Worm (Caenorhabditis elegans) whole organism, L4 larva: ENCODE measurements around the gene dao-6.

ENCODE experiments used
- D1046.2 ChIP-seq: fragments of 200-800 bp; sonication (Bioruptor generic); IDR thresholded peaks from 2 replicates; pipeline ENCODE4 v1.3.6; 2022; ENCODE audit warnings: missing genetic modification characterization, missing compliant biosample characterization
- F10B5.3 ChIP-seq: sonication (generic microtip); optimal IDR thresholded peaks from 2 replicates; lab custom pipeline; 2016; ENCODE audit warnings: mild to moderate bottlenecking, missing genetic modification characterization, missing compliant biosample characterization
- F37D6.2 ChIP-seq: sonication (generic microtip); optimal IDR thresholded peaks from 2 replicates; lab custom pipeline; 2016; ENCODE audit warnings: mild to moderate bottlenecking, missing genetic modification characterization, missing compliant biosample characterization
- T20F7.1 ChIP-seq: fragments of 200-800 bp; sonication (Bioruptor generic); optimal IDR thresholded peaks from 2 replicates; lab custom pipeline; 2018; ENCODE audit warnings: mild to moderate bottlenecking, missing genetic modification characterization, missing compliant biosample characterization
- T26A8.4 ChIP-seq: fragments of 200-800 bp; sonication (Bioruptor generic); IDR thresholded peaks from 2 replicates; pipeline ENCODE4 v1.3.6; 2022; ENCODE audit warnings: missing genetic modification characterization, missing compliant biosample characterization
- Y105C5A.15 ChIP-seq: fragments of 200-800 bp; sonication (Bioruptor generic); IDR thresholded peaks from 2 replicates; pipeline ENCODE4 v1.3.6; 2022; ENCODE audit warnings: missing genetic modification characterization, missing compliant biosample characterization
- ZK546.5 ChIP-seq, 2 experiments: sonication (generic microtip); optimal IDR thresholded peaks; 2 replicates each; lab custom pipeline; 2017; ENCODE audit warnings: missing biosample characterization in 2 of 2, missing genetic modification characterization in 2 of 2
- aly-2 ChIP-seq: sonication (generic microtip); optimal IDR thresholded peaks from 2 replicates; lab custom pipeline; 2018; ENCODE audit warnings: missing biosample characterization, missing genetic modification characterization
- ama-1 ChIP-seq: fragments of 150-350 bp; optimal IDR thresholded peaks from 2 replicates; lab custom pipeline; 2014; ENCODE audit warnings: inconsistent platforms, mixed read lengths
- attf-4 ChIP-seq: sonication (generic microtip); optimal IDR thresholded peaks from 3 replicates; lab custom pipeline; 2017; ENCODE audit warnings: missing biosample characterization, missing genetic modification characterization
- ceh-28 ChIP-seq: fragments of 150-350 bp; optimal IDR thresholded peaks from 2 replicates; lab custom pipeline; 2014; ENCODE audit warnings: missing biosample characterization, missing genetic modification reagents, missing genetic modification characterization
- ceh-32 ChIP-seq: sonication (generic microtip); optimal IDR thresholded peaks from 2 replicates; lab custom pipeline; 2016; ENCODE audit warnings: mild to moderate bottlenecking, missing genetic modification characterization, missing compliant biosample characterization; ENCODE audit not compliant: poor library complexity
- ceh-62 ChIP-seq: sonication (generic microtip); optimal IDR thresholded peaks from 2 replicates; lab custom pipeline; 2017; ENCODE audit warnings: missing biosample characterization, missing genetic modification characterization
- daf-12 ChIP-seq: fragments of 150-350 bp; optimal IDR thresholded peaks from 2 replicates; lab custom pipeline; 2014; ENCODE audit warnings: missing biosample characterization, missing genetic modification reagents, missing genetic modification characterization
- daf-16 ChIP-seq, 3 experiments: sonication (generic microtip); optimal IDR thresholded peaks; 2 replicates each; lab custom pipeline; 2016 to 2017; ENCODE audit warnings: missing genetic modification characterization in 3 of 3, missing genetic modification reagents in 3 of 3, mild to moderate bottlenecking in 2 of 3, missing compliant biosample characterization in 2 of 3, missing biosample characterization in 1 of 3, moderate library complexity in 1 of 3
- dmd-6 ChIP-seq: fragments of 200-800 bp; sonication (Bioruptor generic); IDR thresholded peaks from 2 replicates; pipeline ENCODE4 v1.3.6; 2022; ENCODE audit warnings: missing genetic modification reagents, missing genetic modification characterization, missing compliant biosample characterization
- dmd-8 ChIP-seq: fragments of 200-800 bp; sonication (Bioruptor generic); IDR thresholded peaks from 2 replicates; pipeline ENCODE4 v1.3.6; 2022; ENCODE audit warnings: missing genetic modification characterization, missing compliant biosample characterization
- dmd-9 ChIP-seq: fragments of 200-800 bp; sonication (Bioruptor generic); IDR thresholded peaks from 2 replicates; pipeline ENCODE4 v1.3.6; 2022; ENCODE audit warnings: missing genetic modification reagents, missing genetic modification characterization, missing compliant biosample characterization
- egl-43 ChIP-seq: fragments of 200-800 bp; sonication (Bioruptor generic); IDR thresholded peaks from 2 replicates; pipeline ENCODE4 v1.3.6; 2022; ENCODE audit warnings: missing genetic modification reagents, missing genetic modification characterization, missing compliant biosample characterization
- hlh-11 ChIP-seq: fragments of 200-800 bp; sonication (Bioruptor generic); optimal IDR thresholded peaks from 2 replicates; lab custom pipeline; 2018; ENCODE audit warnings: mild to moderate bottlenecking, missing genetic modification characterization, missing compliant biosample characterization
- hlh-30 ChIP-seq: sonication (generic microtip); optimal IDR thresholded peaks from 2 replicates; lab custom pipeline; 2017; ENCODE audit warnings: antibody characterized with exemption, mild to moderate bottlenecking, missing genetic modification characterization, missing compliant biosample characterization; ENCODE audit not compliant: insufficient read depth
- lim-7 ChIP-seq: fragments of 200-800 bp; sonication (Bioruptor generic); IDR thresholded peaks from 2 replicates; pipeline ENCODE4 v1.3.6; 2022; ENCODE audit warnings: missing genetic modification characterization, missing compliant biosample characterization
- lin-15B ChIP-seq: fragments of 150-350 bp; sonication (generic microtip); optimal IDR thresholded peaks from 3 replicates; lab custom pipeline; 2014; ENCODE audit warnings: missing biosample characterization, missing genetic modification characterization
- lin-38 ChIP-seq: fragments of 200-800 bp; sonication (Bioruptor generic); IDR thresholded peaks from 2 replicates; pipeline ENCODE4 v1.3.6; 2022; ENCODE audit warnings: missing genetic modification reagents, missing genetic modification characterization, missing compliant biosample characterization
- lin-39 ChIP-seq: fragments of 150-350 bp; optimal IDR thresholded peaks from 2 replicates; lab custom pipeline; 2014; ENCODE audit warnings: missing biosample characterization, missing genetic modification reagents, missing genetic modification characterization
- mes-2 ChIP-seq: sonication (generic microtip); optimal IDR thresholded peaks from 2 replicates; lab custom pipeline; 2016; ENCODE audit warnings: missing genotype, mild to moderate bottlenecking, missing genetic modification characterization, missing compliant biosample characterization; ENCODE audit not compliant: poor library complexity, severe bottlenecking
- mxl-2 ChIP-seq: fragments of 200-800 bp; sonication (Bioruptor generic); conservative IDR thresholded peaks from 2 replicates; pipeline ENCODE4 v1.3.6; 2022; ENCODE audit warnings: missing genetic modification reagents, missing genetic modification characterization, missing compliant biosample characterization
- mxl-3 ChIP-seq: fragments of 200-800 bp; sonication (Bioruptor generic); optimal IDR thresholded peaks from 2 replicates; lab custom pipeline; 2018; ENCODE audit warnings: mild to moderate bottlenecking, missing genetic modification characterization, missing compliant biosample characterization
- nhr-102 ChIP-seq: sonication (generic microtip); optimal IDR thresholded peaks from 2 replicates; lab custom pipeline; 2016; ENCODE audit warnings: mild to moderate bottlenecking, missing genetic modification characterization, moderate library complexity, missing compliant biosample characterization
- nhr-111 ChIP-seq: fragments of 200-800 bp; sonication (Bioruptor generic); optimal IDR thresholded peaks from 2 replicates; lab custom pipeline; 2018; ENCODE audit warnings: mild to moderate bottlenecking, missing genetic modification characterization, missing compliant biosample characterization
- nhr-25 ChIP-seq: sonication (generic microtip); optimal IDR thresholded peaks from 2 replicates; lab custom pipeline; 2017; ENCODE audit warnings: missing genetic modification characterization, mild to moderate bottlenecking, missing compliant biosample characterization, antibody characterized with exemption, moderate library complexity, borderline replicate concordance; ENCODE audit not compliant: insufficient read depth
- nhr-28 ChIP-seq: fragments of 150-350 bp; optimal IDR thresholded peaks from 2 replicates; lab custom pipeline; 2014; ENCODE audit warnings: missing biosample characterization, missing genetic modification characterization
- nhr-41 ChIP-seq: fragments of 200-800 bp; sonication (Bioruptor generic); IDR thresholded peaks from 2 replicates; pipeline ENCODE4 v1.3.6; 2022; ENCODE audit warnings: missing genetic modification reagents, missing genetic modification characterization, missing compliant biosample characterization
- nhr-42 ChIP-seq: fragments of 200-800 bp; sonication (Bioruptor generic); IDR thresholded peaks from 2 replicates; pipeline ENCODE4 v1.3.6; 2022; ENCODE audit warnings: missing genetic modification characterization, missing compliant biosample characterization
- nhr-6 ChIP-seq: fragments of 150-350 bp; optimal IDR thresholded peaks from 2 replicates; lab custom pipeline; 2014; ENCODE audit warnings: missing biosample characterization, missing genetic modification characterization
- nhr-76 ChIP-seq: fragments of 150-350 bp; optimal IDR thresholded peaks from 2 replicates; lab custom pipeline; 2014; ENCODE audit warnings: missing biosample characterization, missing genetic modification characterization
- nhr-77 ChIP-seq: fragments of 150-350 bp; optimal IDR thresholded peaks from 2 replicates; lab custom pipeline; 2014; ENCODE audit warnings: missing biosample characterization, missing genetic modification characterization
- php-3 ChIP-seq: fragments of 200-800 bp; sonication (Bioruptor generic); IDR thresholded peaks from 2 replicates; pipeline ENCODE4 v1.3.6; 2022; ENCODE audit warnings: missing genetic modification reagents, missing genetic modification characterization, missing compliant biosample characterization
- pqm-1 ChIP-seq: sonication (generic microtip); optimal IDR thresholded peaks from 2 replicates; lab custom pipeline; 2017; ENCODE audit warnings: missing biosample characterization, missing genetic modification characterization
- skn-1 ChIP-seq: fragments of 150-350 bp; optimal IDR thresholded peaks from 2 replicates; lab custom pipeline; 2014; ENCODE audit warnings: missing biosample characterization, missing genetic modification characterization
- snpc-1.2 ChIP-seq: fragments of 200-800 bp; sonication (Bioruptor generic); IDR thresholded peaks from 2 replicates; pipeline ENCODE4 v1.3.6; 2022; ENCODE audit warnings: missing genetic modification reagents, missing genetic modification characterization, missing compliant biosample characterization
- snpc-4 ChIP-seq: fragments of 150-350 bp; optimal IDR thresholded peaks from 2 replicates; lab custom pipeline; 2014; ENCODE audit warnings: missing biosample characterization, missing genetic modification characterization
- spr-3 ChIP-seq: fragments of 200-800 bp; sonication (Bioruptor generic); optimal IDR thresholded peaks from 2 replicates; lab custom pipeline; 2018; ENCODE audit warnings: mild to moderate bottlenecking, missing genetic modification characterization, missing compliant biosample characterization
- tra-1 ChIP-seq: fragments of 200-800 bp; sonication (Bioruptor generic); IDR thresholded peaks from 2 replicates; pipeline ENCODE4 v1.3.6; 2022; ENCODE audit warnings: missing genetic modification reagents, missing genetic modification characterization, missing compliant biosample characterization
- unc-130 ChIP-seq: sonication (generic microtip); optimal IDR thresholded peaks from 2 replicates; lab custom pipeline; 2016; ENCODE audit warnings: missing genetic modification reagents, missing genetic modification characterization, missing compliant biosample characterization
- unc-62 ChIP-seq, 3 experiments: fragments of 150-350 bp in 1 of 3; sonication (generic microtip); optimal IDR thresholded peaks in 2 of 3; peaks in 1 of 3; 1 replicate in 1 of 3; 2 replicates in 2 of 3; lab custom pipeline; 2014 to 2017; ENCODE audit warnings: missing biosample characterization in 3 of 3, missing genetic modification characterization in 3 of 3, missing genetic modification reagents in 3 of 3, missing genotype in 1 of 3
- vab-7 ChIP-seq: fragments of 200-800 bp; sonication (Bioruptor generic); IDR thresholded peaks from 2 replicates; pipeline ENCODE4 v1.3.6; 2022; ENCODE audit warnings: missing genetic modification reagents, missing genetic modification characterization, missing compliant biosample characterization
- zfp-2 ChIP-seq: sonication (generic microtip); optimal IDR thresholded peaks from 2 replicates; lab custom pipeline; 2016; ENCODE audit warnings: mild to moderate bottlenecking, missing genetic modification characterization, missing compliant biosample characterization
- zfp-3 ChIP-seq: fragments of 200-800 bp; sonication (Bioruptor generic); conservative IDR thresholded peaks from 2 replicates; pipeline ENCODE4 v1.3.6; 2022; ENCODE audit warnings: missing genetic modification reagents, missing genetic modification characterization, missing compliant biosample characterization
- zip-11 ChIP-seq: fragments of 200-800 bp; sonication (Bioruptor generic); IDR thresholded peaks from 2 replicates; pipeline ENCODE4 v1.3.6; 2022; ENCODE audit warnings: missing genetic modification characterization, missing compliant biosample characterization
- zip-2 ChIP-seq: fragments of 150-350 bp; optimal IDR thresholded peaks from 2 replicates; lab custom pipeline; 2014; ENCODE audit warnings: missing biosample characterization, missing genetic modification characterization

The dao-6 gene

ce11 chrIII:9717243-9717642 lies 18.8 kb downstream of the dao-6 start (continued):
- peak; percentile 2 for TF ChIP-seq unc-130 (GFP tag; lab: Kevin White, UChicago)
- TF ChIP-seq ceh-62 (tag; lab: Kevin White, UChicago) = no peak
- no peak for TF ChIP-seq dmd-8 (GFP tag; lab: Robert Waterston, UW)
- peak; percentile 65 for TF ChIP-seq nhr-6 (tag; lab: Kevin White, UChicago)
- TF ChIP-seq daf-16 (GFP tag; optimal IDR thresholded peaks at IDR 0.05; lab: Kevin White, UChicago) = peak in 1 of 2 experiments; percentile 63
- peak; percentile 69 for TF ChIP-seq daf-16 (tag; optimal IDR thresholded peaks at IDR 0.05; lab: Kevin White, UChicago)
- TF ChIP-seq zip-11 (GFP tag; lab: Robert Waterston, UW) = no peak
- no peak for TF ChIP-seq mxl-2 (GFP tag; lab: Robert Waterston, UW)
- peak; percentile 67 for TF ChIP-seq lin-38
- no peak for TF ChIP-seq ceh-28 (tag; lab: Kevin White, UChicago)
- TF ChIP-seq nhr-77 = no peak
- peak; percentile 64 for TF ChIP-seq F10B5.3 (tag; lab: Kevin White, UChicago)
- no peak for TF ChIP-seq ceh-32 (tag; lab: Kevin White, UChicago)
- TF ChIP-seq snpc-4 (tag; lab: Kevin White, UChicago) = peak; percentile 91
- peak; percentile 94 for TF ChIP-seq ama-1 (lab: Kevin White, UChicago)
- TF ChIP-seq lin-15B = peak; percentile 46
- peak; percentile 68 for TF ChIP-seq hlh-30
- peak; percentile 28; the same call in 1 of the 2 replicates for TF ChIP-seq tra-1 (GFP tag; lab: Robert Waterston, UW)
- TF ChIP-seq vab-7 (GFP tag; lab: Robert Waterston, UW) = no peak
- TF ChIP-seq F37D6.2 (tag; lab: Kevin White, UChicago) = no peak
- peak in 1 of 2 experiments; percentile 35 for TF ChIP-seq unc-62 (GFP tag; optimal IDR thresholded peaks at IDR 0.05 in 1 of 2; lab: Kevin White, UChicago)
- TF ChIP-seq unc-62 (tag; optimal IDR thresholded peaks at IDR 0.05; lab: Kevin White, UChicago) = no peak
- no peak for TF ChIP-seq spr-3 (GFP tag; lab: Kevin White, UChicago)
- peak; percentile 73 for TF ChIP-seq nhr-102 (tag; lab: Kevin White, UChicago)
- TF ChIP-seq daf-12 (tag; lab: Kevin White, UChicago) = no peak
- TF ChIP-seq ZK546.5 (tag; optimal IDR thresholded peaks at IDR 0.05; lab: Kevin White, UChicago) = no peak
- TF ChIP-seq snpc-1.2 = no peak; the same call in 1 of the 2 replicates
- peak; percentile 27; the same call in 1 of the 2 replicates for TF ChIP-seq nhr-42
- TF ChIP-seq mes-2 = peak; percentile 89
- TF ChIP-seq attf-4 = peak; percentile 25
- TF ChIP-seq nhr-28 (tag; lab: Kevin White, UChicago) = peak; percentile 40
- TF ChIP-seq nhr-41 (GFP tag; lab: Robert Waterston, UW) = no peak
- peak; percentile 49; the same call in 1 of the 2 replicates for TF ChIP-seq php-3 (GFP tag; lab: Robert Waterston, UW)
- TF ChIP-seq hlh-11 (tag; lab: Kevin White, UChicago) = peak; percentile 70
- TF ChIP-seq zfp-3 (GFP tag; lab: Robert Waterston, UW) = no peak
- no peak for TF ChIP-seq dmd-9 (GFP tag; lab: Robert Waterston, UW)
- no peak for TF ChIP-seq pqm-1
- TF ChIP-seq lim-7 = no peak
- no peak for TF ChIP-seq zfp-2 (tag; lab: Kevin White, UChicago)
- TF ChIP-seq lin-39 (tag; lab: Kevin White, UChicago) = no peak
- TF ChIP-seq nhr-111 = no peak
- TF ChIP-seq aly-2 (tag; lab: Kevin White, UChicago) = no peak
- TF ChIP-seq D1046.2 = no peak
- TF ChIP-seq Y105C5A.15 (GFP tag; lab: Robert Waterston, UW) = no peak
- TF ChIP-seq T20F7.1 = no peak
- TF ChIP-seq mxl-3 (GFP tag; lab: Kevin White, UChicago) = no peak
- TF ChIP-seq egl-43 (GFP tag; lab: Robert Waterston, UW) = no peak
- TF ChIP-seq dmd-6 = peak; percentile 63
- peak; percentile 63 for TF ChIP-seq nhr-25 (tag; lab: Kevin White, UChicago)
- no peak for TF ChIP-seq nhr-76
- TF ChIP-seq zip-2 (tag; lab: Kevin White, UChicago) = no peak
- no peak; the same call in 1 of the 2 replicates for TF ChIP-seq T26A8.4 (GFP tag; lab: Robert Waterston, UW)
- no peak for TF ChIP-seq skn-1 (tag; lab: Kevin White, UChicago)
